Fruit fly (Drosophila melanogaster): Measurements from ENCODE around the gene CG17378.

Gene CG17378

DNA sequence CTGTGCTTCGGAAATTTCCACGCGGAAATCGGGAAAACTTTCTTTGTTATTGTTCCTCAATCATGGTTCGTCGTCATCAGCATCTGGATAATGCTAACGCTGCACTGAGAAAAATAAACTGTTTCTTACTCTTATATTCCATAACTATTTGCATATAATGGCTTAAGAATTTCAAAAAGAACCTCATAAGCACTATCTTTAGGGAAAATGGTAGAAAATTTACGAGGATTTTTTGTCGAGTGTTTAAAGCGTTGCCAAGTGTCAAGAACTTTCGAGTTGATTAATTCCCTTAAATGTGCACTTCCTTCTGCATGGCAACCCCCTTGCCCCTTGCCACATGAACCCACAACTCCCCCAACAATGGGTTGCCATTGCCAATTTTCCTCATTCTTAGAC lies 14.1 kb downstream of the CG17378 start (continued):
- TF ChIP-seq CG32532 (GFP tag; IDR thresholded peaks at IDR 0.05) (peak; percentile 48; the same call in 1 of the 2 replicates), CG9876 (GFP tag; optimal IDR thresholded peaks at IDR 0.05) (peak; percentile 4), CG31441 (GFP tag; IDR thresholded peaks at IDR 0.05) (peak; percentile 67), dimm (GFP tag; IDR thresholded peaks at IDR 0.05) (no peak), wek (GFP tag; optimal IDR thresholded peaks at IDR 0.05) (peak; percentile 24), CG15601 (tag; optimal IDR thresholded peaks at IDR 0.05) (peak; percentile 47), tin (GFP tag; optimal IDR thresholded peaks at IDR 0.05) (peak; percentile 46), bbx (GFP tag; IDR thresholded peaks at IDR 0.05; ENCODE audit: partially characterized antibody) (no peak), Dip2 (GFP tag; IDR thresholded peaks at IDR 0.05) (no peak), NC2α (GFP tag; optimal IDR thresholded peaks at IDR 0.05) (peak; percentile 48), CG7839 (tag; optimal IDR thresholded peaks at IDR 0.05) (peak; percentile 71), sens-2 (GFP tag; IDR thresholded peaks at IDR 0.05) (peak; percentile 15; the same call in 1 of the 2 replicates), CG7786 (GFP tag; optimal IDR thresholded peaks at IDR 0.05) (peak; percentile 48), pum (GFP tag; optimal IDR thresholded peaks at IDR 0.05) (peak; percentile 32), vfl (GFP tag; optimal IDR thresholded peaks at IDR 0.05) (no peak), CG10366 (GFP tag; IDR thresholded peaks at IDR 0.05) (peak; percentile 46), Gug (GFP tag; IDR thresholded peaks at IDR 0.05) (peak; percentile 32; the same call in 1 of the 4 replicates), tx (GFP tag; optimal IDR thresholded peaks at IDR 0.05) (peak; percentile 53), slbo (GFP tag; IDR thresholded peaks at IDR 0.05) (peak; percentile 68), CG2202 (tag; optimal IDR thresholded peaks at IDR 0.05) (peak; percentile 59), Fer3 (tag; optimal IDR thresholded peaks at IDR 0.05) (peak; percentile 60), cas (GFP tag; IDR thresholded peaks at IDR 0.05) (no peak), Mrtf (GFP tag; IDR thresholded peaks at IDR 0.05) (0 out of 3 replicates have a peak, but pooled peaks have one; percentile 36), CG1647 (GFP tag; optimal IDR thresholded peaks at IDR 0.05) (peak; percentile 38), H2.0 (GFP tag; IDR thresholded peaks at IDR 0.05) (peak; percentile 46; the same call in 1 of the 2 replicates), CG5953 (GFP tag; IDR thresholded peaks at IDR 0.05) (peak; percentile 55; the same call in 1 of the 2 replicates), Six4 (GFP tag; optimal IDR thresholded peaks at IDR 0.05) (peak; percentile 33), MBD-R2 (GFP tag; IDR thresholded peaks at IDR 0.05) (no peak), ken (GFP tag; IDR thresholded peaks at IDR 0.05) (peak; percentile 44; the same call in 1 of the 3 replicates), Nf-YB (GFP tag; optimal IDR thresholded peaks at IDR 0.05) (peak; percentile 19), D19A (tag; optimal IDR thresholded peaks at IDR 0.05) (peak; percentile 67), dm (GFP tag; optimal IDR thresholded peaks at IDR 0.05) (peak; percentile 13), CG2120 (GFP tag; optimal IDR thresholded peaks at IDR 0.05) (peak; percentile 35), Atf-2 (GFP tag; optimal IDR thresholded peaks at IDR 0.05) (peak; percentile 55), CG15073 (GFP tag; optimal IDR thresholded peaks at IDR 0.05) (peak; percentile 6), salm (tag; optimal IDR thresholded peaks at IDR 0.05) (peak; percentile 41), CG1602 (GFP tag; optimal IDR thresholded peaks at IDR 0.05) (peak; percentile 43), CG9609 (GFP tag; optimal IDR thresholded peaks at IDR 0.05) (peak; percentile 35), sim (GFP tag; IDR thresholded peaks at IDR 0.05) (peak; percentile 11; the same call in 1 of the 2 replicates), CG7271 (tag; optimal IDR thresholded peaks at IDR 0.05) (peak; percentile 35), repo (GFP tag; optimal IDR thresholded peaks at IDR 0.05) (peak; percentile 29), CG10959 (GFP tag; IDR thresholded peaks at IDR 0.05) (peak; percentile 34), oc (tag; optimal IDR thresholded peaks at IDR 0.05) (peak; percentile 40), ara (GFP tag; IDR thresholded peaks at IDR 0.05) (peak; percentile 56; the same call in 1 of the 2 replicates), Oaz (GFP tag; IDR thresholded peaks at IDR 0.05) (peak; percentile 29; the same call in 1 of the 2 replicates), Ptx1 (GFP tag; IDR thresholded peaks at IDR 0.05) (peak; percentile 53), D (optimal IDR thresholded peaks at IDR 0.05) (no peak), D (GFP tag; optimal IDR thresholded peaks at IDR 0.05) (peak; percentile 64), jing (GFP tag; optimal IDR thresholded peaks at IDR 0.05) (peak; percentile 45), Fer1 (GFP tag; optimal IDR thresholded peaks at IDR 0.05) (no peak), CG10979 (tag; optimal IDR thresholded peaks at IDR 0.05) (peak; percentile 83), Antp (GFP tag; optimal IDR thresholded peaks at IDR 0.05) (peak; percentile 56)
